Worm (Caenorhabditis elegans): Measurements from ENCODE around the gene srx-133.

srx-133 gene

ce11 chrV:13868886-13869285, 20.4 kb downstream of the srx-133 start:
- peak; percentile 33 for TF ChIP-seq lin-11 (tag; optimal IDR thresholded peaks at IDR 0.05)
- peak; percentile 51 for TF ChIP-seq ceh-19 (GFP tag; optimal IDR thresholded peaks at IDR 0.05)
- TF ChIP-seq gmeb-2 (tag; optimal IDR thresholded peaks at IDR 0.05), result peak; percentile 29
- peak; percentile 51 for TF ChIP-seq ceh-6 (GFP tag; optimal IDR thresholded peaks at IDR 0.05)
- peak; percentile 50 for TF ChIP-seq pat-9 (tag; optimal IDR thresholded peaks at IDR 0.05)

- no peak for TF ChIP-seq zip-5 (tag; optimal IDR thresholded peaks at IDR 0.05)
- TF ChIP-seq syd-9 (tag; optimal IDR thresholded peaks at IDR 0.05), result no peak
- no peak for TF ChIP-seq hlh-15 (tag; optimal IDR thresholded peaks at IDR 0.05)
- TF ChIP-seq unc-55 (GFP tag; optimal IDR thresholded peaks at IDR 0.05), result no peak
- no peak for TF ChIP-seq rnt-1 (tag; optimal IDR thresholded peaks at IDR 0.05)
- TF ChIP-seq hlh-30 (tag; optimal IDR thresholded peaks at IDR 0.05; ENCODE audit: insufficient read depth), result no peak
- no peak for TF ChIP-seq ahr-1 (tag; optimal IDR thresholded peaks at IDR 0.05)
- no peak for TF ChIP-seq nfya-1 (tag; optimal IDR thresholded peaks at IDR 0.05)
- TF ChIP-seq ceh-22 (tag; optimal IDR thresholded peaks at IDR 0.05), result no peak
- no peak for TF ChIP-seq ceh-34 (tag; optimal IDR thresholded peaks at IDR 0.05)
- no peak for TF ChIP-seq ceh-2 (tag; optimal IDR thresholded peaks at IDR 0.05)
- TF ChIP-seq ets-4 (tag; optimal IDR thresholded peaks at IDR 0.05), result no peak
- TF ChIP-seq elt-2 (tag; optimal IDR thresholded peaks at IDR 0.05), result no peak
- TF ChIP-seq ceh-18 (tag; optimal IDR thresholded peaks at IDR 0.05), result no peak
- TF ChIP-seq nhr-232 (tag; optimal IDR thresholded peaks at IDR 0.05), result no peak
- TF ChIP-seq unc-86 (tag; optimal IDR thresholded peaks at IDR 0.05), result no peak
- TF ChIP-seq C38D4.7 (GFP tag; optimal IDR thresholded peaks at IDR 0.05), result no peak
- no peak for TF ChIP-seq ceh-19 (GFP tag; optimal IDR thresholded peaks at IDR 0.05)
Observed at ce11 chrV:13869551-13869950, 21.1 kb downstream of the srx-133 start.

- TF ChIP-seq nhr-232 (tag; optimal IDR thresholded peaks at IDR 0.05) (no peak), ztf-16 (tag; optimal IDR thresholded peaks at IDR 0.05) (no peak), C38D4.7 (GFP tag; optimal IDR thresholded peaks at IDR 0.05) (no peak), ceh-18 (tag; optimal IDR thresholded peaks at IDR 0.05) (no peak), che-1 (tag; optimal IDR thresholded peaks at IDR 0.05) (no peak), pqm-1 (tag; optimal IDR thresholded peaks at IDR 0.05) (no peak), ref-2 (tag; optimal IDR thresholded peaks at IDR 0.05) (no peak), dmd-4 (tag; optimal IDR thresholded peaks at IDR 0.05; ENCODE audit: borderline replicate concordance) (no peak), F13H6.1 (tag; optimal IDR thresholded peaks at IDR 0.05) (no peak), ceh-34 (tag; optimal IDR thresholded peaks at IDR 0.05) (no peak), unc-55 (GFP tag; optimal IDR thresholded peaks at IDR 0.05) (no peak), madf-2 (tag; optimal IDR thresholded peaks at IDR 0.05) (no peak), hlh-6 (tag; optimal IDR thresholded peaks at IDR 0.05) (no peak), ahr-1 (tag; optimal IDR thresholded peaks at IDR 0.05) (no peak), Y22D7AL.16 (tag; optimal IDR thresholded peaks at IDR 0.05) (no peak), ceh-9 (tag; optimal IDR thresholded peaks at IDR 0.05) (no peak), tbx-2 (tag; optimal IDR thresholded peaks at IDR 0.05) (no peak)
Observed at ce11 chrV:13872895-13873294, 24.4 kb downstream of the srx-133 start, which contains the start of gene cpt-5. TSS of gene cpt-5 (plus strand) at chrV:13873195.

ce11 chrV:13873323-13873722, 24.8 kb downstream of the srx-133 start:
- no peak for TF ChIP-seq ceh-18 (tag; optimal IDR thresholded peaks at IDR 0.05)
- no peak for TF ChIP-seq ceh-19 (GFP tag; optimal IDR thresholded peaks at IDR 0.05)
- TF ChIP-seq sox-4 (tag; optimal IDR thresholded peaks at IDR 0.05), result no peak
- no peak for TF ChIP-seq dve-1 (tag; optimal IDR thresholded peaks at IDR 0.05)
- TF ChIP-seq hlh-15 (tag; optimal IDR thresholded peaks at IDR 0.05), result no peak
- TF ChIP-seq unc-55 (GFP tag; optimal IDR thresholded peaks at IDR 0.05), result no peak
- no peak for TF ChIP-seq ceh-14 (tag; optimal IDR thresholded peaks at IDR 0.05)
- TF ChIP-seq pat-9 (tag; optimal IDR thresholded peaks at IDR 0.05), result no peak
- TF ChIP-seq fax-1 (tag; optimal IDR thresholded peaks at IDR 0.05), result no peak
- no peak for TF ChIP-seq odd-2 (tag; optimal IDR thresholded peaks at IDR 0.05)
- no peak for TF ChIP-seq pha-2 (tag; optimal IDR thresholded peaks at IDR 0.05)
